Fruit fly (Drosophila melanogaster): ENCODE data around the gene Nt5a.

Nt5a gene

DNA sequence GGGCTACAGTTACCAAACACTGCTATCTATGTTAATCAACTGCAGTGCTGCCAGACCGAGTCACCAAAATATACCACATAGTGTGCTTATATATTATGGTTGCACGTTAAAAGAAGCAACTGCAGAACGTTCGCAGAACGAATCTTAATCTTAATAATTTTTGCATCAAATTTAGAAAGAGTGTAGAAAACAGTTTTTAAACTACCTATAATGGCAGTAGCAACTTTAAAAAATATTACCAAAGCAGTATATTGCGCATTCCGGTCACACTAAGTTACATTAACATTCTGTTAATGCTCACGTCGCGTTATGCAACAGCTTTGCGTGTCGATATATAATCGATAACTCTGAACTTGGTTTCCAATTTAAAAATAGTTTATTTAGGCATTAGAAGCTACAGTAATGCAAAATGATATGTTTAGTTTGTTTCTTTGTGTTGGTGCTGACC, 34.9 kb upstream of the Nt5a start, which contains the start of gene indra (continued):
- TF ChIP-seq Hr78 (GFP tag; optimal IDR thresholded peaks at IDR 0.05) (no peak), CG16863 (GFP tag; optimal IDR thresholded peaks at IDR 0.05) (peak; percentile 20), vfl (GFP tag; optimal IDR thresholded peaks at IDR 0.05) (peak; percentile 13), CG16813 (GFP tag; IDR thresholded peaks at IDR 0.05; ENCODE audit: partially characterized antibody) (peak; percentile 60), CG11398 (GFP tag; optimal IDR thresholded peaks at IDR 0.05) (peak; percentile 12), CG6272 (GFP tag; IDR thresholded peaks at IDR 0.05) (no peak), Fer2 (tag; optimal IDR thresholded peaks at IDR 0.05) (no peak), CG31441 (GFP tag; IDR thresholded peaks at IDR 0.05) (no peak; the same call in 1 of the 2 replicates), run (tag; optimal IDR thresholded peaks at IDR 0.05) (no peak), wdn (GFP tag; IDR thresholded peaks at IDR 0.05) (no peak), CG4404 (GFP tag; IDR thresholded peaks at IDR 0.05) (no peak), sim (GFP tag; IDR thresholded peaks at IDR 0.05) (no peak), Drgx (GFP tag; IDR thresholded peaks at IDR 0.05) (no peak), mam (GFP tag; optimal IDR thresholded peaks at IDR 0.05) (peak; percentile 52), CG10321 (GFP tag; IDR thresholded peaks at IDR 0.05) (no peak), CG12104 (GFP tag; optimal IDR thresholded peaks at IDR 0.05) (peak; percentile 49), Antp (GFP tag; optimal IDR thresholded peaks at IDR 0.05) (peak; percentile 61), cg (GFP tag; optimal IDR thresholded peaks at IDR 0.05) (no peak), sr (GFP tag; IDR thresholded peaks at IDR 0.05) (no peak), Gug (GFP tag; IDR thresholded peaks at IDR 0.05) (no peak), Dref (GFP tag; IDR thresholded peaks at IDR 0.05) (peak; percentile 72), CrebB (tag; optimal IDR thresholded peaks at IDR 0.05) (peak; percentile 10), CG30431 (GFP tag; optimal IDR thresholded peaks at IDR 0.05) (no peak), CHES-1-like (GFP tag; optimal IDR thresholded peaks at IDR 0.05) (peak; percentile 74), Taf1 (GFP tag; IDR thresholded peaks at IDR 0.05) (no peak), MTF-1 (GFP tag; optimal IDR thresholded peaks at IDR 0.05; ENCODE audit: borderline replicate concordance) (no peak), Ravus (GFP tag; IDR thresholded peaks at IDR 0.05) (no peak), HHEX (GFP tag; optimal IDR thresholded peaks at IDR 0.05) (no peak), ranshi (GFP tag; IDR thresholded peaks at IDR 0.05) (peak; percentile 25; the same call in 1 of the 2 replicates), NFAT (GFP tag; IDR thresholded peaks at IDR 0.05) (no peak), Doc2 (GFP tag; IDR thresholded peaks at IDR 0.05) (no peak), caup (GFP tag; optimal IDR thresholded peaks at IDR 0.05; ENCODE audit: severe bottlenecking) (peak; percentile 24), Side (GFP tag; optimal IDR thresholded peaks at IDR 0.05) (no peak), CG33213 (GFP tag; optimal IDR thresholded peaks at IDR 0.05) (peak; percentile 54), HLHmδ (GFP tag; optimal IDR thresholded peaks at IDR 0.05) (no peak), CG15269 (tag; optimal IDR thresholded peaks at IDR 0.05) (no peak), CG7556 (GFP tag; optimal IDR thresholded peaks at IDR 0.05) (peak; percentile 23), dmrt11E (tag; optimal IDR thresholded peaks at IDR 0.05) (peak; percentile 38), D (optimal IDR thresholded peaks at IDR 0.05) (no peak), D (GFP tag; optimal IDR thresholded peaks at IDR 0.05) (no peak), pan (optimal IDR thresholded peaks at IDR 0.05) (no peak), pan (GFP tag; optimal IDR thresholded peaks at IDR 0.05 in 1 of 2, IDR thresholded peaks at IDR 0.05 in 1 of 2) (no peak), CG18476 (GFP tag; optimal IDR thresholded peaks at IDR 0.05) (peak; percentile 43), CG6854 (GFP tag; optimal IDR thresholded peaks at IDR 0.05) (no peak), CG1024 (GFP tag; IDR thresholded peaks at IDR 0.05) (no peak), CG11723 (GFP tag; optimal IDR thresholded peaks at IDR 0.05) (no peak), CG7372 (GFP tag; IDR thresholded peaks at IDR 0.05) (peak; percentile 26; the same call in 1 of the 2 replicates), C15 (GFP tag; IDR thresholded peaks at IDR 0.05) (no peak), ci (GFP tag; IDR thresholded peaks at IDR 0.05) (0 out of 3 replicates have a peak, but pooled peaks have one; percentile 58), croc (GFP tag; conservative IDR thresholded peaks at IDR 0.05) (no peak), HLH54F (GFP tag; optimal IDR thresholded peaks at IDR 0.05) (peak; percentile 70), Hr51 (GFP tag; optimal IDR thresholded peaks at IDR 0.05) (peak in 1 of 2 experiments; percentile 49)
